Worm (Caenorhabditis elegans) whole organism, young adult: ENCODE measurements around the gene msd-4.

ENCODE experiments used
- B0019.2 ChIP-seq: fragments of 200-800 bp; sonication (Bioruptor generic); conservative IDR thresholded peaks from 2 replicates; pipeline ENCODE4 v1.3.6; 2022; ENCODE audit warnings: missing genetic modification reagents, missing genetic modification characterization, missing compliant biosample characterization
- D2030.7 ChIP-seq: fragments of 200-800 bp; sonication (Bioruptor generic); IDR thresholded peaks from 2 replicates; pipeline ENCODE4 v1.3.6; 2022; ENCODE audit warnings: missing genetic modification reagents, missing genetic modification characterization, missing compliant biosample characterization
- F57C9.4 ChIP-seq: sonication (generic microtip); optimal IDR thresholded peaks from 2 replicates; lab custom pipeline; 2017; ENCODE audit warnings: mild to moderate bottlenecking, missing genetic modification characterization, missing compliant biosample characterization
- Y79H2A.3 ChIP-seq: fragments of 200-800 bp; sonication (Bioruptor generic); conservative IDR thresholded peaks from 2 replicates; pipeline ENCODE4 v1.3.6; 2022; ENCODE audit warnings: missing genetic modification reagents, missing genetic modification characterization, missing compliant biosample characterization
- ama-1 ChIP-seq, 3 experiments: fragments of 150-350 bp in 1 of 3; sonication (generic microtip) in 2 of 3; optimal IDR thresholded peaks; 2 replicates each; lab custom pipeline; 2014 to 2018; ENCODE audit warnings: missing biosample characterization in 2 of 3, missing genetic modification characterization in 2 of 3, missing genetic modification reagents in 2 of 3
- aptf-3 ChIP-seq: fragments of 200-800 bp; sonication (Bioruptor generic); IDR thresholded peaks from 2 replicates; pipeline ENCODE4 v1.3.6; 2022; ENCODE audit warnings: missing genetic modification characterization, missing compliant biosample characterization
- ceh-79 ChIP-seq: sonication (generic microtip); optimal IDR thresholded peaks from 2 replicates; lab custom pipeline; 2017; ENCODE audit warnings: mild to moderate bottlenecking, missing genetic modification characterization, missing compliant biosample characterization
- lin-54 ChIP-seq: fragments of 200-800 bp; sonication (Bioruptor generic); optimal IDR thresholded peaks from 2 replicates; lab custom pipeline; 2018; ENCODE audit warnings: mild to moderate bottlenecking, missing genetic modification characterization, missing compliant biosample characterization
- nfya-2 ChIP-seq: fragments of 200-800 bp; sonication (Bioruptor generic); IDR thresholded peaks from 2 replicates; pipeline ENCODE4 v1.3.6; 2022; ENCODE audit warnings: missing genetic modification reagents, missing genetic modification characterization, missing compliant biosample characterization
- nhr-80 ChIP-seq: sonication (generic microtip); optimal IDR thresholded peaks from 2 replicates; lab custom pipeline; 2016; ENCODE audit warnings: missing genetic modification characterization, missing compliant biosample characterization
- snpc-3.4 ChIP-seq: sonication (generic microtip); optimal IDR thresholded peaks from 2 replicates; lab custom pipeline; 2017; ENCODE audit warnings: missing genetic modification characterization, mild to moderate bottlenecking, missing compliant biosample characterization, antibody characterized with exemption, moderate library complexity, missing genotype, missing genetic modification reagents
- unc-62 ChIP-seq: fragments of 150-350 bp; optimal IDR thresholded peaks from 2 replicates; lab custom pipeline; 2014; ENCODE audit warnings: missing biosample characterization, missing genetic modification reagents, missing genetic modification characterization
- xnd-1 ChIP-seq: sonication (generic microtip); optimal IDR thresholded peaks from 2 replicates; lab custom pipeline; 2016; ENCODE audit warnings: missing genotype, missing genetic modification reagents, missing genetic modification characterization, missing compliant biosample characterization

DNA sequence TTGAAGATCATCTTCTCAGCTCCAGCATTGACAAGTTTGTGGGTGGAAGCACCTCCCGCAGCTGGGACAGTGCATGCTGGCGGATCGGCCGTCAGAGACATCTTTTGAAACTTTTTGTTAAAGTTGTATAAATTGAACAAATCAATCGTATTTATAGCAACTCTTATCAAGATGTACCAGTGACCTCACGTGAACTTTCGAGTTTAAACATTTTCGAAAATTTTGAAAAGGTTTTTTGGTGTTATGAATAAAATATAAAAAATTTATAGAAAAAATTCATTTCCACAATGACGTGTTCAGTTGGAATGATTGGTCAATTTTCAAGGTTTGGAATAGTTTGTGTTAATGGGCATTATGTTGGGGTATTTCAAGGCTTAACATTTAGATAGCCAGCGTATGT lies at the start of gene msd-4, which contains the start of gene C35D10.3:
- TF ChIP-seq xnd-1 (no peak), unc-62 (GFP tag; lab: Kevin White, UChicago) (no peak), D2030.7 (GFP tag; lab: Robert Waterston, UW) (no peak), Y79H2A.3 (no peak), aptf-3 (GFP tag; lab: Robert Waterston, UW) (no peak), nfya-2 (GFP tag; lab: Robert Waterston, UW) (no peak), nhr-80 (no peak), ama-1 (optimal IDR thresholded peaks at IDR 0.05; lab: Kevin White, UChicago) (no peak), ama-1 (GFP tag; optimal IDR thresholded peaks at IDR 0.05; lab: Kevin White, UChicago) (no peak), ceh-79 (tag; lab: Kevin White, UChicago) (no peak), snpc-3.4 (no peak), lin-54 (no peak), B0019.2 (GFP tag; lab: Robert Waterston, UW) (no peak), F57C9.4 (no peak)
